Worm (Caenorhabditis elegans): ENCODE measurements around the gene nhr-203.
A peak's percentile ranks its signal among the peaks of the same experiment; 100 is the strongest.

nhr-203 gene

ce11 chrV:462263-462662, 2.7 kb downstream of the nhr-203 start, which contains the start of gene nhr-202 (continued):
- TF ChIP-seq zfp-3 (GFP tag; conservative IDR thresholded peaks at IDR 0.05) = no peak
- TF ChIP-seq Y5F2A.4 (GFP tag; optimal IDR thresholded peaks at IDR 0.05) = no peak
- TF ChIP-seq cey-2 (tag; optimal IDR thresholded peaks at IDR 0.05; ENCODE audit: borderline replicate concordance, insufficient read depth) = no peak
- no peak for TF ChIP-seq T26A8.4 (GFP tag; IDR thresholded peaks at IDR 0.05)
- TF ChIP-seq dve-1 (tag; optimal IDR thresholded peaks at IDR 0.05; ENCODE audit: insufficient read depth) = peak; percentile 58
- no peak for TF ChIP-seq ceh-44 (GFP tag; IDR thresholded peaks at IDR 0.05)
- TF ChIP-seq nhr-11 (tag; optimal IDR thresholded peaks at IDR 0.05) = no peak
- no peak for TF ChIP-seq aha-1 (tag)
- peak in 1 of 2 experiments; percentile 16 for TF ChIP-seq lsy-2 (tag; optimal IDR thresholded peaks at IDR 0.05)
- no peak for TF ChIP-seq tag-97 (GFP tag; IDR thresholded peaks at IDR 0.05)
- no peak for TF ChIP-seq dmd-8 (GFP tag; IDR thresholded peaks at IDR 0.05)
- no peak for TF ChIP-seq sdz-12 (GFP tag; optimal IDR thresholded peaks at IDR 0.05)
- no peak for TF ChIP-seq zip-2 (tag; optimal IDR thresholded peaks at IDR 0.05)
- no peak for TF ChIP-seq lin-39 (tag; optimal IDR thresholded peaks at IDR 0.05)
- TF ChIP-seq nhr-237 (tag; optimal IDR thresholded peaks at IDR 0.05) = no peak
- no peak for TF ChIP-seq T20F7.1 (GFP tag; optimal IDR thresholded peaks at IDR 0.05)
- TF ChIP-seq aly-2 (tag; optimal IDR thresholded peaks at IDR 0.05) = no peak
- TF ChIP-seq jun-1 (tag; optimal IDR thresholded peaks at IDR 0.05) = no peak
- no peak for TF ChIP-seq F26F4.8 (GFP tag; conservative IDR thresholded peaks at IDR 0.05)
- peak; percentile 86 for TF ChIP-seq nhr-77 (tag; optimal IDR thresholded peaks at IDR 0.05)
- no peak for TF ChIP-seq ceh-62 (tag; optimal IDR thresholded peaks at IDR 0.05)
- TF ChIP-seq gei-8 (GFP tag; optimal IDR thresholded peaks at IDR 0.05) = no peak
- peak; percentile 76 for TF ChIP-seq ztf-7 (tag; optimal IDR thresholded peaks at IDR 0.05)
- TF ChIP-seq ces-1 (GFP tag; optimal IDR thresholded peaks at IDR 0.05) = no peak
- no peak for TF ChIP-seq daf-8 (GFP tag; IDR thresholded peaks at IDR 0.05)
- no peak for TF ChIP-seq daf-19 (GFP tag; conservative IDR thresholded peaks at IDR 0.05)
- TF ChIP-seq ctbp-1 (GFP tag; IDR thresholded peaks at IDR 0.05) = no peak
- TF ChIP-seq nhr-48 (tag; optimal IDR thresholded peaks at IDR 0.05) = peak; percentile 35
- TF ChIP-seq set-16 (GFP tag; IDR thresholded peaks at IDR 0.05) = no peak
- no peak for TF ChIP-seq madf-9 (GFP tag; conservative IDR thresholded peaks at IDR 0.05)
- TF ChIP-seq attf-4 (tag; optimal IDR thresholded peaks at IDR 0.05) = no peak
- no peak for TF ChIP-seq spr-3 (GFP tag; optimal IDR thresholded peaks at IDR 0.05)
- no peak for TF ChIP-seq F44E2.7 (GFP tag; IDR thresholded peaks at IDR 0.05)
- TF ChIP-seq mxl-2 (GFP tag; conservative IDR thresholded peaks at IDR 0.05) = no peak
- no peak for TF ChIP-seq dmd-9 (GFP tag; IDR thresholded peaks at IDR 0.05)
- no peak for TF ChIP-seq duxl-1 (tag; optimal IDR thresholded peaks at IDR 0.05; ENCODE audit: poor library complexity)
- no peak for TF ChIP-seq mes-2 (tag; optimal IDR thresholded peaks at IDR 0.05; ENCODE audit: poor library complexity, severe bottlenecking)
- TF ChIP-seq lin-13 (GFP tag; optimal IDR thresholded peaks at IDR 0.05) = no peak
- TF ChIP-seq Y75B8A.6 (GFP tag; IDR thresholded peaks at IDR 0.05) = no peak
- no peak for TF ChIP-seq arid-1 (GFP tag; conservative IDR thresholded peaks at IDR 0.05)
- no peak for TF ChIP-seq D1046.2 (GFP tag; IDR thresholded peaks at IDR 0.05)
- TF ChIP-seq F49E8.2 (tag; optimal IDR thresholded peaks at IDR 0.05; ENCODE audit: borderline replicate concordance) = no peak
- TF ChIP-seq hmg-1.1 (GFP tag; IDR thresholded peaks at IDR 0.05) = no peak
- TF ChIP-seq unc-39 (tag; optimal IDR thresholded peaks at IDR 0.05) = no peak
- TF ChIP-seq nhr-10 (tag; optimal IDR thresholded peaks at IDR 0.05) = no peak
- no peak for TF ChIP-seq tra-1 (GFP tag; IDR thresholded peaks at IDR 0.05)
- no peak for TF ChIP-seq lim-7 (GFP tag; IDR thresholded peaks at IDR 0.05)
- no peak for TF ChIP-seq mdl-1 (tag; optimal IDR thresholded peaks at IDR 0.05)
- TF ChIP-seq hlh-30 (tag; optimal IDR thresholded peaks at IDR 0.05; ENCODE audit: insufficient read depth) = peak; percentile 12
- TF ChIP-seq unc-62 (GFP tag; optimal IDR thresholded peaks at IDR 0.05 in 1 of 2) = no peak
- TF ChIP-seq unc-62 (tag; optimal IDR thresholded peaks at IDR 0.05) = no peak
- peak; percentile 32 for TF ChIP-seq mep-1 (tag; optimal IDR thresholded peaks at IDR 0.05)

Data from whole organism, L4 larva.